Fruit fly (Drosophila melanogaster) whole organism, prepupa: Measurements from ENCODE around the gene CG17819.
A peak's percentile ranks its signal among the peaks of the same experiment; 100 is the strongest.

Source experiments
- Blimp-1 ChIP-seq: fragments of 200-800 bp; sonication (Bioruptor generic); optimal IDR thresholded peaks from 3 replicates; lab custom pipeline; 2017; ENCODE audit warnings: missing biosample characterization, missing genetic modification characterization, mild to moderate bottlenecking, moderate library complexity, missing genetic modification reagents
- CG10631 ChIP-seq: fragments of 200-800 bp; sonication (Bioruptor generic); optimal IDR thresholded peaks from 2 replicates; lab custom pipeline; 2016; ENCODE audit warnings: missing biosample characterization, missing genetic modification characterization
- CG10669 ChIP-seq: fragments of 200-800 bp; sonication (Bioruptor generic); optimal IDR thresholded peaks from 3 replicates; lab custom pipeline; 2018; ENCODE audit warnings: missing biosample characterization, mild to moderate bottlenecking, missing genetic modification characterization, moderate library complexity
- CG11294 ChIP-seq: fragments of 200-800 bp; sonication (Bioruptor generic); IDR thresholded peaks from 2 replicates; pipeline ENCODE4 v1.3.6; 2022; ENCODE audit warnings: missing biosample characterization, missing genetic modification characterization
- CG11902 ChIP-seq: fragments of 200-800 bp; sonication (Bioruptor generic); optimal IDR thresholded peaks from 3 replicates; lab custom pipeline; 2016; ENCODE audit warnings: missing biosample characterization, missing genetic modification characterization
- CG15336 ChIP-seq: fragments of 200-800 bp; sonication (Bioruptor generic); IDR thresholded peaks from 2 replicates; pipeline ENCODE4 v1.3.6; 2022; ENCODE audit warnings: missing biosample characterization, missing genetic modification characterization
- CG1621 ChIP-seq: fragments of 200-800 bp; sonication (Bioruptor generic); optimal IDR thresholded peaks from 3 replicates; lab custom pipeline; 2018; ENCODE audit warnings: missing biosample characterization, mild to moderate bottlenecking, missing genetic modification characterization
- CG16779 ChIP-seq: fragments of 200-800 bp; sonication (Bioruptor generic); optimal IDR thresholded peaks from 3 replicates; lab custom pipeline; 2017; ENCODE audit warnings: missing biosample characterization, mild to moderate bottlenecking, missing genetic modification characterization
- CG3032 ChIP-seq: fragments of 200-800 bp; optimal IDR thresholded peaks from 2 replicates; lab custom pipeline; 2019; ENCODE audit warnings: missing biosample characterization, mild to moderate bottlenecking, missing genetic modification characterization, moderate library complexity
- CG31627 ChIP-seq: fragments of 200-800 bp; sonication (Bioruptor generic); optimal IDR thresholded peaks from 3 replicates; lab custom pipeline; 2016; ENCODE audit warnings: missing biosample characterization, missing genetic modification characterization
- CG32006 ChIP-seq: fragments of 200-800 bp; sonication (Bioruptor generic); optimal IDR thresholded peaks from 3 replicates; lab custom pipeline; 2017; ENCODE audit warnings: missing biosample characterization, mild to moderate bottlenecking, missing genetic modification characterization
- CG34406 ChIP-seq: fragments of 200-800 bp; sonication (Bioruptor generic); optimal IDR thresholded peaks from 3 replicates; lab custom pipeline; 2016; ENCODE audit warnings: missing biosample characterization, missing genetic modification characterization
- CG4318 ChIP-seq: fragments of 200-800 bp; sonication (Bioruptor generic); optimal IDR thresholded peaks from 3 replicates; lab custom pipeline; 2017; ENCODE audit warnings: missing biosample characterization, mild to moderate bottlenecking, missing genetic modification characterization
- CG6163 ChIP-seq: fragments of 200-800 bp; sonication (Bioruptor generic); IDR thresholded peaks from 3 replicates; pipeline ENCODE4 v1.3.6; 2022; ENCODE audit warnings: missing biosample characterization, missing genetic modification characterization
- CG6276 ChIP-seq: fragments of 200-800 bp; sonication (Bioruptor generic); optimal IDR thresholded peaks from 2 replicates; lab custom pipeline; 2017; ENCODE audit warnings: missing biosample characterization, mild to moderate bottlenecking, missing genetic modification characterization
- CG6792 ChIP-seq: fragments of 200-800 bp; sonication (Bioruptor generic); optimal IDR thresholded peaks from 3 replicates; lab custom pipeline; 2016; ENCODE audit warnings: missing biosample characterization, missing genetic modification characterization
- CG6808 ChIP-seq: fragments of 200-800 bp; sonication (Bioruptor generic); optimal IDR thresholded peaks from 3 replicates; lab custom pipeline; 2017; ENCODE audit warnings: missing biosample characterization, missing genetic modification characterization, mild to moderate bottlenecking, moderate library complexity, missing genetic modification reagents
- CG7368 ChIP-seq: fragments of 200-800 bp; sonication (Bioruptor generic); optimal IDR thresholded peaks from 3 replicates; lab custom pipeline; 2016; ENCODE audit warnings: missing biosample characterization, missing genetic modification characterization
- CG9139 ChIP-seq: fragments of 200-800 bp; sonication (Bioruptor generic); optimal IDR thresholded peaks from 3 replicates; lab custom pipeline; 2017; ENCODE audit warnings: missing biosample characterization, mild to moderate bottlenecking, missing genetic modification characterization
- Eip75B ChIP-seq: fragments of 200-800 bp; sonication (Bioruptor generic); optimal IDR thresholded peaks from 3 replicates; lab custom pipeline; 2016; ENCODE audit warnings: missing biosample characterization, missing genetic modification characterization
- Eip78C ChIP-seq: fragments of 200-800 bp; sonication (Bioruptor generic); peaks from one replicate; lab custom pipeline; 2016; ENCODE audit warnings: missing biosample characterization, missing genetic modification characterization
- Eip93F ChIP-seq: fragments of 200-800 bp; sonication (Bioruptor generic); optimal IDR thresholded peaks from 2 replicates; lab custom pipeline; 2016; ENCODE audit warnings: missing biosample characterization, mild to moderate bottlenecking, missing genetic modification characterization
- Ets96B ChIP-seq: fragments of 200-800 bp; optimal IDR thresholded peaks from 2 replicates; lab custom pipeline; 2019; ENCODE audit warnings: missing biosample characterization, mild to moderate bottlenecking, missing genetic modification characterization, moderate library complexity
- Gug ChIP-seq: fragments of 200-800 bp; sonication (Bioruptor generic); IDR thresholded peaks from 2 replicates; pipeline ENCODE4 v1.3.6; 2022; ENCODE audit warnings: missing biosample characterization, missing genetic modification characterization
- Hr39 ChIP-seq: fragments of 200-800 bp; sonication (Bioruptor generic); optimal IDR thresholded peaks from 2 replicates; lab custom pipeline; 2016; ENCODE audit warnings: missing biosample characterization, missing genetic modification characterization
- Hr4 ChIP-seq: fragments of 200-800 bp; sonication (Bioruptor generic); optimal IDR thresholded peaks from 3 replicates; lab custom pipeline; 2016; ENCODE audit warnings: missing biosample characterization, missing genetic modification characterization
- Lpt ChIP-seq: fragments of 200-800 bp; sonication (Bioruptor generic); optimal IDR thresholded peaks from 3 replicates; lab custom pipeline; 2016; ENCODE audit warnings: missing biosample characterization, missing genetic modification characterization
- Met ChIP-seq: fragments of 200-800 bp; sonication (Bioruptor generic); optimal IDR thresholded peaks from 3 replicates; lab custom pipeline; 2016; ENCODE audit warnings: missing biosample characterization, missing genetic modification characterization
- OdsH ChIP-seq: fragments of 200-800 bp; sonication (Bioruptor generic); optimal IDR thresholded peaks from 3 replicates; lab custom pipeline; 2016; ENCODE audit warnings: missing biosample characterization, missing genetic modification characterization
- Smox ChIP-seq: fragments of 200-800 bp; sonication (Bioruptor generic); optimal IDR thresholded peaks from 3 replicates; lab custom pipeline; 2016; ENCODE audit warnings: missing biosample characterization, missing genetic modification characterization
- Sox102F ChIP-seq: fragments of 200-800 bp; sonication (Bioruptor generic); optimal IDR thresholded peaks from 2 replicates; lab custom pipeline; 2016; ENCODE audit warnings: missing biosample characterization, mild to moderate bottlenecking, missing genetic modification characterization
- Sox14 ChIP-seq: fragments of 200-800 bp; sonication (Bioruptor generic); optimal IDR thresholded peaks from 3 replicates; lab custom pipeline; 2016; ENCODE audit warnings: missing biosample characterization, missing genetic modification characterization
- Sox15 ChIP-seq: fragments of 200-800 bp; sonication (Bioruptor generic); optimal IDR thresholded peaks from 3 replicates; lab custom pipeline; 2016; ENCODE audit warnings: missing biosample characterization, missing genetic modification characterization
- achi ChIP-seq: fragments of 200-800 bp; sonication (Bioruptor generic); optimal IDR thresholded peaks from 3 replicates; lab custom pipeline; 2016; ENCODE audit warnings: missing biosample characterization, missing genetic modification characterization
- acj6 ChIP-seq: fragments of 200-800 bp; sonication (Bioruptor generic); optimal IDR thresholded peaks from 3 replicates; lab custom pipeline; 2016; ENCODE audit warnings: missing biosample characterization, missing genetic modification characterization
- dac ChIP-seq: fragments of 200-800 bp; sonication (Bioruptor generic); optimal IDR thresholded peaks from 2 replicates; lab custom pipeline; 2017; ENCODE audit warnings: missing biosample characterization, mild to moderate bottlenecking, missing genetic modification characterization
- dsx ChIP-seq: fragments of 200-800 bp; optimal IDR thresholded peaks from 3 replicates; lab custom pipeline; 2019; ENCODE audit warnings: missing biosample characterization, mild to moderate bottlenecking, missing genetic modification characterization, moderate library complexity; ENCODE audit not compliant: poor library complexity, severe bottlenecking
- eg ChIP-seq: fragments of 200-800 bp; sonication (Bioruptor generic); IDR thresholded peaks from 3 replicates; pipeline ENCODE4 v1.3.6; 2022; ENCODE audit warnings: missing biosample characterization, missing genetic modification characterization
- fd59A ChIP-seq: fragments of 200-800 bp; sonication (Bioruptor generic); optimal IDR thresholded peaks from 2 replicates; lab custom pipeline; 2017; ENCODE audit warnings: missing biosample characterization, mild to moderate bottlenecking, missing genetic modification characterization, missing genetic modification reagents
- fkh ChIP-seq: fragments of 200-800 bp; sonication (Bioruptor generic); optimal IDR thresholded peaks from 3 replicates; lab custom pipeline; 2017; ENCODE audit warnings: missing biosample characterization, mild to moderate bottlenecking, missing genetic modification characterization, moderate library complexity
- net ChIP-seq: fragments of 200-800 bp; sonication (Bioruptor generic); optimal IDR thresholded peaks from 3 replicates; lab custom pipeline; 2016; ENCODE audit warnings: missing biosample characterization, missing genetic modification characterization
- pdm3 ChIP-seq: fragments of 200-800 bp; sonication (Bioruptor generic); optimal IDR thresholded peaks from 3 replicates; lab custom pipeline; 2016; ENCODE audit warnings: missing biosample characterization, missing genetic modification characterization
- salr ChIP-seq, 2 experiments: fragments of 200-800 bp; sonication (Bioruptor generic); optimal IDR thresholded peaks; 3 replicates each; lab custom pipeline; 2016 to 2018; ENCODE audit warnings: missing biosample characterization in 2 of 2, missing genetic modification characterization in 2 of 2, mild to moderate bottlenecking in 1 of 2
- spab ChIP-seq: fragments of 200-800 bp; sonication (Bioruptor generic); optimal IDR thresholded peaks from 2 replicates; lab custom pipeline; 2017; ENCODE audit warnings: missing biosample characterization, mild to moderate bottlenecking, missing genetic modification characterization, missing genetic modification reagents
- svp ChIP-seq: fragments of 200-800 bp; sonication (Bioruptor generic); peaks from one replicate; lab custom pipeline; 2016; ENCODE audit warnings: missing biosample characterization, missing genetic modification characterization
- topi ChIP-seq: fragments of 200-800 bp; sonication (Bioruptor generic); optimal IDR thresholded peaks from 3 replicates; lab custom pipeline; 2016; ENCODE audit warnings: missing biosample characterization, missing genetic modification characterization
- vri ChIP-seq: fragments of 200-800 bp; sonication (Bioruptor generic); optimal IDR thresholded peaks from 3 replicates; lab custom pipeline; 2016; ENCODE audit warnings: missing biosample characterization, mild to moderate bottlenecking, missing genetic modification characterization

CG17819 gene

dm6 chr3R:21851592-21852578 is 33.5 kb downstream of the CG17819 start:
- TF ChIP-seq Eip78C (GFP tag; lab: Kevin White, UChicago), result peak; percentile 8
- TF ChIP-seq svp (GFP tag; lab: Kevin White, UChicago), result peak; percentile 86
- no peak for TF ChIP-seq CG10631 (GFP tag; lab: Kevin White, UChicago)

DNA sequence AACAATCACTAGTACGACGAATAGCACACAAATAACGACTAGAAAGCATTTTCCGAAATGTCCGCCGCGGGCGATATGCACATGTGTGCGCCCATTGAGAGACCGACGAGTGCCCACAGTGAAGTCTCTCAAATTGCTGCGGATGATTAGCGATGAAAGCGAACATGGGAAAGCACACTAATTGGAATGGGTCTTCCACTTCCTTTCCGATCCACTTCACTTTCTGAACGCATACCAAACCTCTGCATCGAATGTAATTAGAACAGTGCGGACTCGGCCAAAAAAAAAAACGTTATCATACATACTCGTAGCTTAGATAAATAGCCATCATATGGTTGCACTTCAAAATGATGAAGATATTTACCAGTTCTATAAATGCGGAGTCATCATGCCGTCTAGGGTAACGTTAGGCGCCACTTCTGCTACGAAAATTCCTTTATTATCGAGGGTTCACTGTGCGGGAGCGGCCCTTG is 35.3 kb downstream of the CG17819 start:
- TF ChIP-seq CG6792 (peak; percentile 11), CG9139 (GFP tag; lab: Kevin White, UChicago) (no peak), CG15336 (peak; percentile 53), CG6276 (GFP tag; lab: Kevin White, UChicago) (peak; percentile 7), CG11294 (GFP tag; lab: Robert Waterston, UW) (peak; percentile 51; the same call in 1 of the 2 replicates), fkh (peak; percentile 32), Eip75B (GFP tag; lab: Kevin White, UChicago) (peak; percentile 35), Sox14 (GFP tag; lab: Kevin White, UChicago) (peak; percentile 58), CG16779 (tag; lab: Kevin White, UChicago) (no peak), acj6 (no peak), vri (GFP tag; lab: Kevin White, UChicago) (no peak), CG3032 (tag; lab: Kevin White, UChicago) (peak; percentile 9), svp (GFP tag; lab: Kevin White, UChicago) (peak; percentile 71), Sox102F (GFP tag; lab: Kevin White, UChicago) (no peak), Hr4 (GFP tag; lab: Kevin White, UChicago) (peak; percentile 65), CG6808 (GFP tag; lab: Kevin White, UChicago) (peak; percentile 34), dac (peak; percentile 9), Gug (GFP tag; lab: Robert Waterston, UW) (0 out of 2 replicates have a peak, but pooled peaks have one; percentile 48), Eip93F (GFP tag; lab: Kevin White, UChicago) (no peak), spab (GFP tag; lab: Kevin White, UChicago) (peak; percentile 1), Ets96B (tag; lab: Kevin White, UChicago) (no peak), dsx (GFP tag; lab: Kevin White, UChicago) (no peak), CG7368 (GFP tag; lab: Kevin White, UChicago) (no peak), Smox (GFP tag; lab: Kevin White, UChicago) (no peak), Eip78C (GFP tag; lab: Kevin White, UChicago) (peak; percentile 74), fd59A (GFP tag; lab: Kevin White, UChicago) (no peak), CG32006 (GFP tag; lab: Kevin White, UChicago) (peak; percentile 73), salr (GFP tag; optimal IDR thresholded peaks at IDR 0.05; lab: Kevin White, UChicago) (peak in 1 of 2 experiments; percentile 55), Lpt (GFP tag; lab: Kevin White, UChicago) (no peak), CG4318 (GFP tag; lab: Kevin White, UChicago) (peak; percentile 13), topi (GFP tag; lab: Kevin White, UChicago) (peak; percentile 10), CG11902 (GFP tag; lab: Kevin White, UChicago) (no peak), OdsH (GFP tag; lab: Kevin White, UChicago) (peak; percentile 28), Sox15 (no peak), net (GFP tag; lab: Kevin White, UChicago) (peak; percentile 15), CG34406 (GFP tag; lab: Kevin White, UChicago) (no peak), CG10669 (GFP tag; lab: Kevin White, UChicago) (no peak), CG1621 (tag; lab: Kevin White, UChicago) (no peak), CG31627 (peak; percentile 36), Met (peak; percentile 13), Blimp-1 (GFP tag; lab: Kevin White, UChicago) (no peak), Hr39 (GFP tag; lab: Kevin White, UChicago) (peak; percentile 5), eg (peak; percentile 60), CG10631 (GFP tag; lab: Kevin White, UChicago) (peak; percentile 41), achi (GFP tag; lab: Kevin White, UChicago) (peak; percentile 56), CG6163 (0 out of 3 replicates have a peak, but pooled peaks have one; percentile 45), pdm3 (peak; percentile 46)
